Worm (Caenorhabditis elegans): ENCODE data around the gene inpp-4B.

ce11 chrIII:10293362-10293761, 26.7 kb upstream of the inpp-4B start:
- TF ChIP-seq ceh-36 (tag; optimal IDR thresholded peaks at IDR 0.05): no peak
- no peak for TF ChIP-seq ama-1 (optimal IDR thresholded peaks at IDR 0.05)
- no peak for TF ChIP-seq ets-7 (tag; optimal IDR thresholded peaks at IDR 0.05)
- no peak for TF ChIP-seq tbx-11 (GFP tag; IDR thresholded peaks at IDR 0.05)
- TF ChIP-seq ceh-13 (GFP tag; optimal IDR thresholded peaks at IDR 0.05): no peak
- TF ChIP-seq flt-1 (GFP tag; IDR thresholded peaks at IDR 0.05): no peak

Measured in whole organism, early embryonic.